Worm (Caenorhabditis elegans) whole organism, L4/young adult: ENCODE data around the gene ZK6.6.

Source experiments
- W03F9.2 ChIP-seq: fragments of 150-350 bp; optimal IDR thresholded peaks from 2 replicates; lab custom pipeline; 2014; ENCODE audit warnings: missing biosample characterization, missing genetic modification characterization
- dao-5 ChIP-seq: sonication (generic microtip); optimal IDR thresholded peaks from 2 replicates; lab custom pipeline; 2016; ENCODE audit warnings: missing genotype, missing genetic modification characterization, moderate library complexity, missing compliant biosample characterization
- him-1 ChIP-seq: sonication (generic microtip); optimal IDR thresholded peaks from 2 replicates; lab custom pipeline; 2016; ENCODE audit warnings: missing genotype, missing genetic modification reagents, missing genetic modification characterization, missing compliant biosample characterization

The ZK6.6 gene

DNA sequence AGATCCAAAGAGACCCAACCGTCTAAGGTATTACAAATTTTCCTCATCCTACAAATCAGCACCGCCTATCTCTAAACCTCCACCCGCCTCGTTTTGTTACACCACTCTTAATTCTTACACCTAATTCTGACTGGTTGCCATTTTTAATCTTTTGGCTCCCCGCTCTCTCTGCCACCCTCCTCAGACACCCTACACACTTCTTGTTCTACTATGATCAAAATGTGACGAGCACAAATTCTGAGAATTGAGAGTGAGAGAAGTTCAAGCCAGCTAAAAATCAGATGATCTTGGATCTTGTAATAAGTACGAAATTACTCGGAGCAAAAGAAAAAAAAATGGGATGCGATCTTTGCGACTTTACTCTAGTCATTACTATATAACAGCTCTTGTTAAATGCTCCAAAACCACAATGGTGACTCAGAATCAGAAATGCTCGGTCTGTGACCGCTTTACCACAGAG lies 15.7 kb downstream of the ZK6.6 start, which contains the start of gene nhr-252:
nhr-252 (plus strand) TSS at position 410 of the 460 bp plus-strand sequence.
- TF ChIP-seq W03F9.2 (tag; lab: Kevin White, UChicago) = no peak
- TF ChIP-seq him-1 (tag; lab: Kevin White, UChicago) = no peak
- no peak for TF ChIP-seq dao-5

DNA sequence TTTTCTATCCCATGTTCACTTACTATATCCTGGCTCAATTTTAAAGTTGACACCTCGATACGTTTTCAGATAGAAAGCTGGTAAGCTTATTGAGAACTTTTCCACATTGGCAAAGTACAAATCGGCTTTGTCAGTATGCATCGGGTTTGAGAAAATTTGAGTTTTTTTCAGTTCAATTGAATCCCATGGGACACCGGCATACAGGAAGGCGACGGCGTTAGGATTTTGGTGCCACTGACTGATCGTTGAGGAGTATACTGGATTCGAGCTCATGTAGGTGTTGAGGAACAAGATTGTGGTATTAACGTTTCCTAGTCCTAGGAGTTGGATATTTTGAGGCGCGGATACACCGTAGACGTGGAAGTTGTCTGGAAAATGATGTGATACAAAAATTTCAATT lies 24.3 kb downstream of the ZK6.6 start:
- TF ChIP-seq dao-5 = no peak
- no peak for TF ChIP-seq him-1 (tag; lab: Kevin White, UChicago)
- no peak for TF ChIP-seq W03F9.2 (tag; lab: Kevin White, UChicago)

ce11 chrV:414630-415029 lies 26.1 kb downstream of the ZK6.6 start, which contains the start of gene dod-19:
Gene dod-19, minus strand, starts transcription at chrV:414759.
- TF ChIP-seq dao-5 = no peak
- no peak for TF ChIP-seq him-1 (tag; lab: Kevin White, UChicago)
- no peak for TF ChIP-seq W03F9.2 (tag; lab: Kevin White, UChicago)

- TF ChIP-seq him-1 (tag; lab: Kevin White, UChicago) = no peak
- no peak for TF ChIP-seq dao-5
- no peak for TF ChIP-seq W03F9.2 (tag; lab: Kevin White, UChicago)
Observed at ce11 chrV:415072-415471, 26.6 kb downstream of the ZK6.6 start.

DNA sequence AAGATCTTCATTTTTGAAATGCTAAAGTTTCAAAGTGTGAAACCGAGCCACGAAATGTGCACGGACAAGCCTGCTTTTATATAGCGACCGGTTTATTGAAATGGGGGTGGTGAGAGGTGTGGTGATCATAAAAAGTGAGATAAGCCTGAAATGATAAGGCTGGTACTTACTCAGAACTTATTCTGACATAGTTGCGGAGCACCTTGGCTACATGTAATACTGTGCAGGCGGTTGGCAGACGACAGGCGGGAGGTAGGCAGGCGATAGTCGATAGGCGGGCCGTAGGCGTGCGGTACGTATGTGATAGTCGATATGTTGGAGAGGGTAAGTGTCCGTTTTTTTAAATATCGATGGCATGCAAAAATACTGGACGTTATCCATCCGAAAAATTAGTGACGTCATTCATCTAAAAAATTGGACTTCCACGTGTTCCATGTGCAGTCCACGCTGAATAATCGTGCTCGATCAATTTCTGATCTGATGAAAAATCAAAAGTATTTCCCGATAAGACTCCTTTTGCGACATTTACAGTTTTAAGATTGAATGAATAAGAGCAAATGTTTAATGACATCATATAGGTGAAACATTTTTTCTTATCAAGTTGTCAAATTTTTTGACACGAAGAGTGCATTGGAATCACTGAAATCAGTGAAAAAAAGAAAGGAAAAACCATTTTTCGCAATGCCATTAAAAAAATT lies 29.3 kb downstream of the ZK6.6 start, which contains the start of gene irg-8:
irg-8 (minus strand) TSS at position 51 of the 698 bp plus-strand sequence.
- TF ChIP-seq dao-5 (no peak), W03F9.2 (tag; lab: Kevin White, UChicago) (no peak), him-1 (tag; lab: Kevin White, UChicago) (no peak)

DNA sequence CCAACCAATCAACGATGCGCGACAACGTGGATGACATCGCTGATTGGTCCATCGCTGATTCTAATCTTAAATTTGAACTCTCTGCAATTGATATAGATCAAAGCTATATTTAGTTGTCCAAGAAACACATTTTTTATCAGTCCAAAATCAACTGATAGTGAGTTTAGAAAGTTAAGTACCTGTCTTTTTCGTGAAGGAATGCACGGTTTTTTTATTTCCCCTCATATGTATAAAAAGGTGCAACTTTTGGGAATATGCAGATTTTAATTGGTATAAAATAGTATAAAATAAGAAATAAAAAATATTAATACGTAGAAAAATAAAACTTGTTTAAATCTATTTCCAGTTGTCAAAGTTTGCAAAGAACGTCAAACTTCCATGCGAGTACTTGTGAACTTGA lies 29.9 kb downstream of the ZK6.6 start, which contains the start of gene Y39D8A.1:
Y39D8A.1 (plus strand) TSS at position 301 of the 400 bp plus-strand sequence.
- TF ChIP-seq him-1 (tag; lab: Kevin White, UChicago) = no peak
- no peak for TF ChIP-seq W03F9.2 (tag; lab: Kevin White, UChicago)
- no peak for TF ChIP-seq dao-5

DNA sequence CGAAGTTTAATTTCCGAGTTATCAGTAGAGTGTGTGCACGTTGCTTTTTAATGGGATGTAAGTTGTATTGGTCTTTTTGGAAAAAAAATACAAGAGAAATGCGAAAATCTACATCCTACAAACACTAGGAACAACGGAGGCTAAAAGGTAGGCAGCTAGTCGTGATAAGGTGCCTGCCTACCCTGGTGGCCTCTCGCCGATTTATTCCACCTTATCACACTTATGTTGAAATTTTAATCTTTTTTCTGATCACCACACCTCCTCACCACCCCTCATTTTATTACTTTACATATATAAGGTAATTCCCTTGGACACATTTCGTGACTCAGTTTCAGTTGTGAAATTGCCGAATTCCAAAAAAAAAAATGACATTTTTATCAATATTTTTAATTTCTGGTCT lies 33.6 kb downstream of the ZK6.6 start, which contains the start of gene dod-20:
dod-20 (plus strand) TSS at position 301 of the 400 bp plus-strand sequence.
- TF ChIP-seq W03F9.2 (tag; lab: Kevin White, UChicago) = no peak
- no peak for TF ChIP-seq dao-5
- no peak for TF ChIP-seq him-1 (tag; lab: Kevin White, UChicago)

- no peak for TF ChIP-seq W03F9.2 (tag; lab: Kevin White, UChicago)
- TF ChIP-seq him-1 (tag; lab: Kevin White, UChicago) = no peak
Observed at ce11 chrV:424140-424539, 35.6 kb downstream of the ZK6.6 start, which contains the start of gene B0554.5. Gene B0554.5, plus strand, starts transcription at chrV:424440.

DNA sequence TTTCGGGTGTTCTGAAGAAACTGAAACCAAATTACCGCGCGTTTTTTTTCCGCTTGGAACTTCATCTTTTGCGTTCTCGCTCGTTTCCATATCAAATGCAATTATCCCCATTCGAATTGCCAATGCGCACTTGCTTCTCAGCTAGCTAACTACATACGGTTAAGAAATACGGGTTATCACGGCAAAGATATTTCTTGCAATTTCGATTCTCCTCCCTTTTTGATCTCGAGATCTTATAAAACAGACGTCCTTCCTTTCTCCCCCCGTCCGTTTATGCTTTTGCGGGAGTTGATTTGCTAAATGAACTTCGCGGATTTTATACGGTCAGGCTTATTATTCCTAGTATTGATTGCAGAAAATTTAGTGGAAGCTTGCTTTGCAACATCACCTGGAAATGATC lies 40.3 kb downstream of the ZK6.6 start, which contains the start of gene B0554.4:
B0554.4 (plus strand) TSS at position 301 of the 400 bp plus-strand sequence.
- TF ChIP-seq him-1 (tag; lab: Kevin White, UChicago) = no peak
- TF ChIP-seq W03F9.2 (tag; lab: Kevin White, UChicago) = no peak

- no peak for TF ChIP-seq him-1 (tag; lab: Kevin White, UChicago)
Observed at ce11 chrV:432991-433390, 44.5 kb downstream of the ZK6.6 start.

DNA sequence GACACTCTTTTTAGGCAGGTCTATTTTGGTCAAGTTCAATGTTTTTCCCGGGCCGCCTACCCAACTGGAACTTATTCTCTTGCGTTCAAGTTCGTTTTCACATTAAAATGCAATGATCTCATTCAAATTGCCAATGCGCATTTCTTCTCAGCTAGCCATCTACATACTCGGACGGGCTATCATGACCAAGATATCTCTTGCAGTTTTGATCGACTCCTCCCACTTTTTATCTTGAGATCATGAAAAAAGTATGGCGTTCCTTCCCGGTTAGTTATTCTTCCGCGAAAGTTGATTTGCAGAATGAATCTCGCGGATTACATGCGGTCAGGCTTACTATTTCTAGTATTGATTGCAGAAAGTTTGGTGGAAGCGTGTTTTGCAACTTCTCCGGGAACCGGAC lies 45.4 kb downstream of the ZK6.6 start, which contains the start of gene B0554.2:
B0554.2 (plus strand) TSS at position 301 of the 400 bp plus-strand sequence.
- TF ChIP-seq W03F9.2 (tag; lab: Kevin White, UChicago) (no peak), him-1 (tag; lab: Kevin White, UChicago) (no peak)

- no peak for TF ChIP-seq W03F9.2 (tag; lab: Kevin White, UChicago)
- TF ChIP-seq dao-5 = no peak
- no peak for TF ChIP-seq him-1 (tag; lab: Kevin White, UChicago)
Observed at ce11 chrV:438094-438493, 49.6 kb downstream of the ZK6.6 start, which contains the start of gene B0554.1. Gene B0554.1, plus strand, starts transcription at chrV:438394.

- TF ChIP-seq him-1 (tag; lab: Kevin White, UChicago) (no peak), W03F9.2 (tag; lab: Kevin White, UChicago) (no peak), dao-5 (no peak)
Observed at ce11 chrV:439183-439749, 50.8 kb downstream of the ZK6.6 start.

DNA sequence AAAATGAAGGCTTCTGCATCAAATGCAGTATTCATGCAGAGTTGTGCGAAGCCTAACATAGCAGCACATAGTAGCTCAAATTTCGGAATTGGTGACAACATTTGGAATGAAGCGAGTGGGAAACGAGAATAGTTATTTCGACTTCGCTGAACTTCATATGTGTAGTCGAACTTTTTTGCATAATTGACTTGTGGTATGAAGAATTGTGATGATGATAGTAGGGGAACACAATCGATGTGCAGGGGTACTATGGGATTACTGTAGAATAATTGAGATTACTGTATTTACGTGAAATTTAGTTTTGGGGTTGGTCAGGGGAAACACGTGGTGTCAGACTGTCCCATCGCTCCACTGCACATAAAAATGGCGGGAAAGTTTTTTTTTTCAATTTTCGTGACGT lies 52.4 kb downstream of the ZK6.6 start, which contains the start of gene B0554.7:
B0554.7 (minus strand) TSS at position 101 of the 400 bp plus-strand sequence.
- TF ChIP-seq dao-5 (no peak), him-1 (tag; lab: Kevin White, UChicago) (no peak), W03F9.2 (tag; lab: Kevin White, UChicago) (no peak)
